Fruit fly (Drosophila melanogaster): ENCODE data around the gene CG13362.

Gene CG13362

DNA sequence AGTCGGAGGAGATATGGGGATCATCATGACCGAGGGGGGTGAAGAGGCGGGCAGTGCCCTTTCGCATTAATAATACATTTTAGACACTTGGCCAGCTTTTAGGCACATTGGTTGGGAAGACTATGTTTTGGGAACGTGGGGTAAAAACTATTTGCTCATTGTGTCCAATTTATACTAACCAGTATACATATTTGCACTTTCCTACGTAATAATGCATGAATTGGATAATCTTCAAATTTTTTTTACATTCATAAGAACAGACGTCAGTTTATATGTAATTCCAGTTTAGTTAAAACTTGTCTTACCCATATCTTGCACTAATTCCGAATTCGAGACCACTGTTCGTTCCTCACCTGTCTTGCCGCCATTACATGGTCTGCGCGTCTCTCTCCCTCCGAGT lies 28.2 kb upstream of the CG13362 start (continued):
- TF ChIP-seq Oaz (GFP tag; IDR thresholded peaks at IDR 0.05) (no peak), CG3281 (GFP tag; optimal IDR thresholded peaks at IDR 0.05) (no peak), Jarid2 (GFP tag; optimal IDR thresholded peaks at IDR 0.05) (no peak), B-H1 (GFP tag; IDR thresholded peaks at IDR 0.05) (no peak; the same call in 2 of the 3 replicates), CG13424 (tag; optimal IDR thresholded peaks at IDR 0.05) (peak; percentile 37), Xrp1 (GFP tag; IDR thresholded peaks at IDR 0.05) (peak; percentile 61), row (GFP tag; IDR thresholded peaks at IDR 0.05) (peak; percentile 56), sim (GFP tag; IDR thresholded peaks at IDR 0.05) (no peak), HLHmδ (GFP tag; optimal IDR thresholded peaks at IDR 0.05) (no peak), CG11723 (GFP tag; optimal IDR thresholded peaks at IDR 0.05) (no peak), CG1024 (GFP tag; IDR thresholded peaks at IDR 0.05) (no peak), ato (GFP tag; IDR thresholded peaks at IDR 0.05; ENCODE audit: partially characterized antibody) (no peak), tx (GFP tag; optimal IDR thresholded peaks at IDR 0.05) (no peak), onecut (GFP tag; IDR thresholded peaks at IDR 0.05) (no peak), wek (GFP tag; optimal IDR thresholded peaks at IDR 0.05) (no peak), yki (optimal IDR thresholded peaks at IDR 0.05) (no peak), CrebB (tag; optimal IDR thresholded peaks at IDR 0.05) (no peak), CG7928 (GFP tag; optimal IDR thresholded peaks at IDR 0.05) (no peak), CG9727 (GFP tag; optimal IDR thresholded peaks at IDR 0.05) (peak; percentile 13), wor (GFP tag; IDR thresholded peaks at IDR 0.05) (no peak), dimm (GFP tag; IDR thresholded peaks at IDR 0.05) (no peak), CG6854 (GFP tag; optimal IDR thresholded peaks at IDR 0.05) (no peak), CG10147 (GFP tag; optimal IDR thresholded peaks at IDR 0.05) (no peak), CG33213 (GFP tag; optimal IDR thresholded peaks at IDR 0.05) (no peak), h (optimal IDR thresholded peaks at IDR 0.05) (no peak), CG34376 (GFP tag; optimal IDR thresholded peaks at IDR 0.05) (no peak), sens-2 (GFP tag; IDR thresholded peaks at IDR 0.05) (no peak), CG7745 (tag; optimal IDR thresholded peaks at IDR 0.05) (no peak), Med (GFP tag) (no peak), gfzf (GFP tag; optimal IDR thresholded peaks at IDR 0.05) (no peak), CG4424 (GFP tag; optimal IDR thresholded peaks at IDR 0.05) (peak; percentile 18), pnt (GFP tag; optimal IDR thresholded peaks at IDR 0.05) (no peak), Ravus (GFP tag; IDR thresholded peaks at IDR 0.05) (no peak), luna (GFP tag; optimal IDR thresholded peaks at IDR 0.05) (no peak), kah (GFP tag; optimal IDR thresholded peaks at IDR 0.05) (no peak), CG5953 (GFP tag; IDR thresholded peaks at IDR 0.05) (no peak), ranshi (GFP tag; IDR thresholded peaks at IDR 0.05) (no peak), MESR4 (GFP tag; optimal IDR thresholded peaks at IDR 0.05) (no peak), CG10209 (GFP tag; optimal IDR thresholded peaks at IDR 0.05) (no peak), gt (GFP tag; IDR thresholded peaks at IDR 0.05) (no peak), fu2 (GFP tag; optimal IDR thresholded peaks at IDR 0.05) (no peak), CG12104 (GFP tag; optimal IDR thresholded peaks at IDR 0.05) (no peak), Hmr (GFP tag; optimal IDR thresholded peaks at IDR 0.05) (no peak), CG8089 (GFP tag; optimal IDR thresholded peaks at IDR 0.05) (no peak), sr (GFP tag; IDR thresholded peaks at IDR 0.05) (no peak), her (GFP tag; optimal IDR thresholded peaks at IDR 0.05) (no peak), CG13894 (tag; optimal IDR thresholded peaks at IDR 0.05) (no peak), CG4730 (GFP tag; IDR thresholded peaks at IDR 0.05) (no peak), Drgx (GFP tag; IDR thresholded peaks at IDR 0.05) (peak; percentile 45; the same call in 1 of the 2 replicates), dati (GFP tag; IDR thresholded peaks at IDR 0.05) (no peak), Mes4 (GFP tag; optimal IDR thresholded peaks at IDR 0.05) (no peak), CG6272 (GFP tag; IDR thresholded peaks at IDR 0.05) (no peak), CG6683 (GFP tag; optimal IDR thresholded peaks at IDR 0.05) (no peak), chn (GFP tag; optimal IDR thresholded peaks at IDR 0.05) (no peak)
